Worm (Caenorhabditis elegans) whole organism, L2 larva: Measurements from ENCODE around the gene K06B9.6.
A peak's percentile ranks its signal among the peaks of the same experiment; 100 is the strongest.
"Not testable (repeated sequence)": the region's sequence is repeated elsewhere in the genome, so short reads cannot be mapped to it uniquely, and the experiment has no call there.

Experiments used
- C34F6.9 ChIP-seq: fragments of 150-350 bp; optimal IDR thresholded peaks from 2 replicates; lab custom pipeline; 2014; ENCODE audit warnings: missing biosample characterization, missing genetic modification characterization
- F13H6.1 ChIP-seq: sonication (generic microtip); optimal IDR thresholded peaks from 2 replicates; lab custom pipeline; 2016; ENCODE audit warnings: missing genetic modification characterization, missing compliant biosample characterization
- Y55F3AM.14 ChIP-seq: fragments of 200-800 bp; sonication (Bioruptor generic); optimal IDR thresholded peaks from 2 replicates; lab custom pipeline; 2018; ENCODE audit warnings: mild to moderate bottlenecking, missing genetic modification characterization, missing compliant biosample characterization
- ZK546.5 ChIP-seq: sonication (generic microtip); optimal IDR thresholded peaks from 2 replicates; lab custom pipeline; 2017; ENCODE audit warnings: missing biosample characterization, missing genetic modification characterization
- ama-1 ChIP-seq: fragments of 150-350 bp; optimal IDR thresholded peaks from 2 replicates; lab custom pipeline; 2018; ENCODE audit warnings: inconsistent platforms
- blmp-1 ChIP-seq: sonication (generic microtip); optimal IDR thresholded peaks from 2 replicates; lab custom pipeline; 2017; ENCODE audit warnings: missing genetic modification characterization, mild to moderate bottlenecking, missing compliant biosample characterization, antibody characterized with exemption, moderate library complexity; ENCODE audit not compliant: insufficient read depth
- ceh-82 ChIP-seq: fragments of 150-350 bp; optimal IDR thresholded peaks from 2 replicates; lab custom pipeline; 2014; ENCODE audit warnings: missing biosample characterization, missing genetic modification characterization
- crh-2 ChIP-seq: sonication (generic microtip); optimal IDR thresholded peaks from 2 replicates; lab custom pipeline; 2017; ENCODE audit warnings: missing biosample characterization, missing genetic modification characterization
- dmd-4 ChIP-seq: sonication (generic microtip); optimal IDR thresholded peaks from 2 replicates; lab custom pipeline; 2017; ENCODE audit warnings: missing biosample characterization, missing genetic modification characterization
- egl-27 ChIP-seq: sonication (generic microtip); optimal IDR thresholded peaks from 3 replicates; lab custom pipeline; 2017; ENCODE audit warnings: missing biosample characterization, missing genetic modification reagents, missing genetic modification characterization
- elt-1 ChIP-seq: fragments of 150-350 bp; optimal IDR thresholded peaks from 2 replicates; lab custom pipeline; 2014; ENCODE audit warnings: missing biosample characterization, missing genetic modification characterization
- gmeb-1 ChIP-seq: fragments of 150-350 bp; optimal IDR thresholded peaks from 2 replicates; lab custom pipeline; 2014; ENCODE audit warnings: missing biosample characterization, missing genetic modification characterization
- lin-13 ChIP-seq: fragments of 150-350 bp; optimal IDR thresholded peaks from 2 replicates; lab custom pipeline; 2014; ENCODE audit warnings: missing biosample characterization, missing genetic modification reagents, missing genetic modification characterization
- lin-39 ChIP-seq: fragments of 150-350 bp; optimal IDR thresholded peaks from 2 replicates; lab custom pipeline; 2014; ENCODE audit warnings: missing biosample characterization, missing genetic modification reagents, missing genetic modification characterization
- lsy-2 ChIP-seq, 2 experiments: fragments of 150-350 bp in 1 of 2; sonication (generic microtip) in 1 of 2; optimal IDR thresholded peaks; 2 replicates each; lab custom pipeline; 2014 to 2017; ENCODE audit warnings: missing biosample characterization in 2 of 2, missing genetic modification characterization in 2 of 2
- mab-5 ChIP-seq: fragments of 150-350 bp; optimal IDR thresholded peaks from 2 replicates; lab custom pipeline; 2014; ENCODE audit warnings: missing biosample characterization, missing genetic modification characterization
- mbf-1 ChIP-seq: sonication (generic microtip); optimal IDR thresholded peaks from 2 replicates; lab custom pipeline; 2017; ENCODE audit warnings: missing biosample characterization, missing genetic modification characterization
- mdl-1 ChIP-seq, 2 experiments: fragments of 150-350 bp in 1 of 2; sonication (generic microtip) in 1 of 2; optimal IDR thresholded peaks; 2 replicates each; lab custom pipeline; 2017; ENCODE audit warnings: missing biosample characterization in 2 of 2, missing genetic modification characterization in 2 of 2
- nhr-11 ChIP-seq: fragments of 150-350 bp; optimal IDR thresholded peaks from 2 replicates; lab custom pipeline; 2014; ENCODE audit warnings: missing biosample characterization, missing genetic modification characterization
- nhr-129 ChIP-seq: fragments of 150-350 bp; optimal IDR thresholded peaks from 2 replicates; lab custom pipeline; 2014; ENCODE audit warnings: missing biosample characterization, missing genetic modification characterization
- nhr-21 ChIP-seq: fragments of 150-350 bp; optimal IDR thresholded peaks from 2 replicates; lab custom pipeline; 2014; ENCODE audit warnings: missing biosample characterization, missing genetic modification characterization
- nhr-23 ChIP-seq: fragments of 150-350 bp; optimal IDR thresholded peaks from 2 replicates; lab custom pipeline; 2014; ENCODE audit warnings: missing biosample characterization, missing genetic modification reagents, missing genetic modification characterization
- nhr-237 ChIP-seq: fragments of 150-350 bp; optimal IDR thresholded peaks from 2 replicates; lab custom pipeline; 2014; ENCODE audit warnings: missing biosample characterization, missing genetic modification characterization
- nhr-25 ChIP-seq: fragments of 150-350 bp; sonication (generic microtip); optimal IDR thresholded peaks from 3 replicates; lab custom pipeline; 2014; ENCODE audit warnings: missing biosample characterization, missing genetic modification characterization
- sem-4 ChIP-seq: fragments of 150-350 bp; optimal IDR thresholded peaks from 2 replicates; lab custom pipeline; 2014; ENCODE audit warnings: missing biosample characterization, missing genetic modification reagents, missing genetic modification characterization
- skn-1 ChIP-seq: sonication (generic microtip); optimal IDR thresholded peaks from 2 replicates; lab custom pipeline; 2017; ENCODE audit warnings: missing biosample characterization, missing genetic modification characterization
- sma-3 ChIP-seq: sonication (generic microtip); optimal IDR thresholded peaks from 2 replicates; lab custom pipeline; 2016; ENCODE audit warnings: missing genetic modification reagents, missing genetic modification characterization, missing compliant biosample characterization
- sma-9 ChIP-seq, 2 experiments: fragments of 150-350 bp in 1 of 2; sonication (generic microtip) in 1 of 2; optimal IDR thresholded peaks; 2 replicates each; lab custom pipeline; 2014 to 2016; ENCODE audit warnings: missing genetic modification characterization in 2 of 2, mild to moderate bottlenecking in 1 of 2, missing biosample characterization in 1 of 2, missing compliant biosample characterization in 1 of 2, missing genetic modification reagents in 1 of 2, moderate library complexity in 1 of 2
- snpc-4 ChIP-seq: fragments of 150-350 bp; optimal IDR thresholded peaks from 2 replicates; lab custom pipeline; 2014; ENCODE audit warnings: missing biosample characterization, missing genetic modification characterization
- ztf-1 ChIP-seq: fragments of 200-800 bp; sonication (Bioruptor generic); conservative IDR thresholded peaks from 2 replicates; pipeline ENCODE4 v1.3.6; 2022; ENCODE audit warnings: missing genetic modification characterization, missing compliant biosample characterization
- ztf-4 ChIP-seq: fragments of 150-350 bp; optimal IDR thresholded peaks from 2 replicates; lab custom pipeline; 2014; ENCODE audit warnings: missing biosample characterization, missing genetic modification characterization

Gene K06B9.6

DNA sequence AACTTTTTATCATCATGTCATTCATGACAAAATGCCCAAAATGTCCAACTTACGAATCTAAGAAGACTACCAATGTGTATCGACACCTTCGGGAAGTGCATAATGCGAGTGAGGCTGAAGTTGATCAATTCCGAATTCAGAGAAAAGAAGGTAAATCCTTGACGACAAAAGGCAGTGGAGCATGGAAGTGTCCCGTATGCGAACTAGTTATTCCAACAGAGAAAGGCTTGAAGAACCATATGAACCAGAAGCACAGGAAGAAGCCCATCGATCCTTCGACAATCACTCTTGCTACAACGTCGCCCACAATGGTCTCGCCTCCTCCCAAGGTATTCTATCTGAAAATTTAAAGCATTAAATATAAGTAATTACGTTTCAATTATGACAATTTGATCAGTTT is 10.5 kb downstream of the K06B9.6 start, which contains the start of gene K08D10.11:
TSS of gene K08D10.11 (minus strand) at position 101 of the 400 bp plus-strand sequence.
- not testable (repeated sequence) for TF ChIP-seq ZK546.5; nhr-129 (tag; lab: Kevin White, UChicago); sma-3 (GFP tag; lab: Kevin White, UChicago)

- TF ChIP-seq sma-9 (GFP tag; optimal IDR thresholded peaks at IDR 0.05; lab: Kevin White, UChicago) (peak; percentile 30), lsy-2 (tag; optimal IDR thresholded peaks at IDR 0.05; lab: Kevin White, UChicago) (peak; percentile 53 to 76), F13H6.1 (tag; lab: Kevin White, UChicago) (peak; percentile 8), sma-3 (GFP tag; lab: Kevin White, UChicago) (peak; percentile 21), gmeb-1 (peak; percentile 48)
- TF ChIP-seq sma-9 (tag; optimal IDR thresholded peaks at IDR 0.05; lab: Kevin White, UChicago), result not testable (repeated sequence)
- TF ChIP-seq, all 48 proteins: peak for 5; not testable (repeated sequence) for 43
Measured at ce11 chrIV:4184767-4185166, 11.9 kb downstream of the K06B9.6 start.

DNA sequence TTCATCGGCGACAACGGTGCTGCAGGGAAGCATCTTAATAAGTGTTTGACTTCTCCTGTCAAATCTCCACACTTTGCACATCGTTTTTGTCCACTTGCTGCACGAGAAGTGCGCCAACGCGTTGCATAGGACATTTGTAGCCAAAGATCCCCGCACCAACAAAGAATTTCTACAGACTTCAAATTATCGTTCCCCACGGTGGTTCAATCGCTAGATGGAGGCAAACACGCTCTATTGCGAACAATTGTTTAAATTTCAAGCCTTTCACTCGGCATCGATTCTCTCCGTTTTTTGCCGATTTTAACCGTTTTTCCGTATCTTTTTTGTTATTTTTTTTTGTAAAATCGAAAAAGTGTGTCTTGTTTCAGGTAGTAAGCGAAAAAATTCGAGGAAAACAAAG is 16.6 kb downstream of the K06B9.6 start:
- TF ChIP-seq lsy-2 (tag; optimal IDR thresholded peaks at IDR 0.05; lab: Kevin White, UChicago), result peak in 1 of 2 experiments; percentile 31

DNA sequence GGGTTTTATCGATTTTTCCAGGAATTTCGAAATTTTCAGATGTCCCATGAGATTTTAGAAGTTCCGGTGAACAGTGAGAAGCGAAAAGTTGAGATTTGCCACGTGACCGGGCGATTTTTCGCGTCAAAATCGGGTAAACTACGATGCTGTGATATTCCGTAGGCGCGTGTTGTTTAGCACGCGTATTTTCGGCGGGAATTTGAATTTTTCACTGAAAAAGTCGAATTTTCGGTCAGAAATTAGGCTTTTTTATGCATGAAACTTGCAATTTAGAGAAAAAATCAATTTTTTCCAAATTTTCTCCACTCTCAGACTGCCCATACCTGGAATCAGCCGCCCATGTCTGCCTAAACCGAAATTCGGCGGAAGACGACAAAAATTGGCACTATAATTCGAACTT is 18.2 kb downstream of the K06B9.6 start, which contains the start of gene tsen-34:
TSS of gene tsen-34 (plus strand) at position 34 of the 400 bp plus-strand sequence.
- TF ChIP-seq mdl-1 (tag; optimal IDR thresholded peaks at IDR 0.05; lab: Kevin White, UChicago), result no peak
- TF ChIP-seq crh-2 (tag; lab: Kevin White, UChicago), result no peak

- TF ChIP-seq egl-27 (tag; lab: Kevin White, UChicago) (no peak), sem-4 (tag; lab: Kevin White, UChicago) (no peak), ceh-82 (tag; lab: Kevin White, UChicago) (no peak), nhr-23 (tag; lab: Kevin White, UChicago) (no peak), lsy-2 (tag; optimal IDR thresholded peaks at IDR 0.05; lab: Kevin White, UChicago) (no peak), nhr-21 (no peak)
Measured at ce11 chrIV:4177560-4177959, 19.1 kb downstream of the K06B9.6 start.

DNA sequence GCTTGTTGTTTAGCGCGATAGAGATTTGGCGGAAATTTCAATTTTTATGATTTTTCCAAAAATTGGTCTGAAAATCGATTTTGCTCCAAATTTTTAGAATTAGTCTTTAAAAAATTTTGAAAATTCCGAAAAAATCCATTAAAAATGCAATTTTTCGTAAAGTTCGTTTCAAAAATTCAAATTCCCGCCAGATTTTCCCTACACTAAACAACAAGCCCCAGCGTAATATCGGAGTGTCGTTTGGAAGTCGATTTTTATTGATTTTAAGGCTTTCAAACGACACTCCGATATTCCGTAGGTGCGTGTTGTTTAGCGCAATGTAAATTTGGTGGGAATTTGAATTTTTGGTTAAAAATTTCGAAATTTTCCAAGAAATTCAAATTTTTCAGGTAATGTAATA is 20.0 kb downstream of the K06B9.6 start:
- TF ChIP-seq blmp-1, result no peak
- no peak for TF ChIP-seq ztf-4 (tag; lab: Kevin White, UChicago)

DNA sequence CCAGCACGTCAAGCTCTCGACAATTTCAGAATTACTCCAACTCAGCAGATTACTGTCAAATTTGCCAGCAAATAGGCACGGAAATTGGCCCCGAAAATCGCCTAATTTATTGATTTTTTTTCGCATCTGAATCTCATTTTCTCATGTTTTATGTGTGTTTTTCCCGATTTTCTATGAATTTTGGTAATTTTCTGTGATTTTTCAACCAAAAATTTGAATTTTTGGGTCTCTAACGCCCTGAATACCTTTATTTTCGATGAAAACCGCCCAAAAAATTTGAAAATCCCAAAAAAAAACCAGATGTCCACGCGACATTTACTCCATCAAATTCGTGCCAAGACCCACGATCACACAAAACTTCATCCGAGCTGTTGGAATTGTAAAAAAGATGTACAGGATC is 20.5 kb downstream of the K06B9.6 start, which contains the start of gene dnj-15:
TSS of gene dnj-15 (plus strand) at position 301 of the 400 bp plus-strand sequence.
- TF ChIP-seq skn-1 (tag; lab: Kevin White, UChicago) (no peak), nhr-237 (tag; lab: Kevin White, UChicago) (no peak), ama-1 (lab: Kevin White, UChicago) (no peak), nhr-129 (tag; lab: Kevin White, UChicago) (no peak), Y55F3AM.14 (GFP tag; lab: Kevin White, UChicago) (no peak), lin-13 (no peak), mbf-1 (tag; lab: Kevin White, UChicago) (no peak), C34F6.9 (tag; lab: Kevin White, UChicago) (no peak), nhr-11 (tag; lab: Kevin White, UChicago) (no peak), dmd-4 (tag; lab: Kevin White, UChicago) (no peak), lsy-2 (tag; optimal IDR thresholded peaks at IDR 0.05; lab: Kevin White, UChicago) (no peak), nhr-23 (tag; lab: Kevin White, UChicago) (no peak), nhr-21 (no peak), ztf-1 (GFP tag; lab: Robert Waterston, UW) (no peak), mab-5 (tag; lab: Kevin White, UChicago) (no peak), elt-1 (tag; lab: Kevin White, UChicago) (no peak), nhr-25 (tag; lab: Kevin White, UChicago) (no peak), crh-2 (tag; lab: Kevin White, UChicago) (no peak), lin-39 (tag; lab: Kevin White, UChicago) (no peak), snpc-4 (tag; lab: Kevin White, UChicago) (no peak)
